Worm (Caenorhabditis elegans) whole organism, L1 larva: Measurements from ENCODE around the gene B0294.3.
A peak's percentile ranks its signal among the peaks of the same experiment; 100 is the strongest.

Experiments used
- C04F5.9 ChIP-seq: sonication (generic microtip); optimal IDR thresholded peaks from 2 replicates; lab custom pipeline; 2016; ENCODE audit warnings: missing genetic modification characterization, missing compliant biosample characterization
- C16A3.4 ChIP-seq: fragments of 150-350 bp; optimal IDR thresholded peaks from 2 replicates; lab custom pipeline; 2014; ENCODE audit warnings: missing biosample characterization, missing genetic modification characterization
- F16B12.6 ChIP-seq: fragments of 150-350 bp; optimal IDR thresholded peaks from 2 replicates; lab custom pipeline; 2014; ENCODE audit warnings: missing biosample characterization, missing genetic modification characterization
- Y116A8C.19 ChIP-seq: sonication (generic microtip); optimal IDR thresholded peaks from 2 replicates; lab custom pipeline; 2016; ENCODE audit warnings: missing compliant biosample characterization, missing genetic modification characterization, borderline replicate concordance
- alr-1 ChIP-seq: fragments of 200-800 bp; sonication (Bioruptor generic); optimal IDR thresholded peaks from 2 replicates; lab custom pipeline; 2018; ENCODE audit warnings: borderline replicate concordance, mild to moderate bottlenecking, missing genetic modification characterization, missing compliant biosample characterization
- ceh-63 ChIP-seq: fragments of 200-800 bp; sonication (Bioruptor generic); optimal IDR thresholded peaks from 2 replicates; lab custom pipeline; 2018; ENCODE audit warnings: mild to moderate bottlenecking, missing genetic modification characterization, missing compliant biosample characterization
- ceh-88 ChIP-seq: fragments of 200-800 bp; sonication (Bioruptor generic); IDR thresholded peaks from 2 replicates; pipeline ENCODE4 v1.3.6; 2022; ENCODE audit warnings: missing genetic modification characterization, missing compliant biosample characterization
- ceh-90 ChIP-seq: sonication (generic microtip); optimal IDR thresholded peaks from 2 replicates; lab custom pipeline; 2016; ENCODE audit warnings: missing genetic modification characterization, missing compliant biosample characterization
- ces-1 ChIP-seq: fragments of 150-350 bp; optimal IDR thresholded peaks from 2 replicates; lab custom pipeline; 2014; ENCODE audit warnings: missing biosample characterization, missing genetic modification reagents, missing genetic modification characterization
- efl-3 ChIP-seq: fragments of 200-800 bp; sonication (Bioruptor generic); optimal IDR thresholded peaks from 2 replicates; lab custom pipeline; 2018; ENCODE audit warnings: mild to moderate bottlenecking, missing genetic modification characterization, missing compliant biosample characterization
- egl-13 ChIP-seq: sonication (generic microtip); optimal IDR thresholded peaks from 2 replicates; lab custom pipeline; 2016; ENCODE audit warnings: missing genotype, missing genetic modification reagents, missing genetic modification characterization, missing compliant biosample characterization
- elt-2 ChIP-seq: sonication (generic microtip); optimal IDR thresholded peaks from 2 replicates; lab custom pipeline; 2016; ENCODE audit warnings: missing genetic modification characterization, mild to moderate bottlenecking, inconsistent platforms, missing compliant biosample characterization, missing genetic modification reagents
- elt-3 ChIP-seq, 6 experiments: fragments of 150-350 bp in 1 of 6; sonication (generic microtip); optimal IDR thresholded peaks; 2 replicates each; lab custom pipeline; 2017 to 2018; ENCODE audit warnings: missing biosample characterization in 6 of 6, missing genetic modification characterization in 6 of 6, inconsistent platforms in 1 of 6
- ets-5 ChIP-seq: fragments of 200-800 bp; sonication (Bioruptor generic); IDR thresholded peaks from 2 replicates; pipeline ENCODE4 v1.3.6; 2022; ENCODE audit warnings: missing genetic modification characterization, missing compliant biosample characterization
- fkh-10 ChIP-seq: sonication (generic microtip); optimal IDR thresholded peaks from 2 replicates; lab custom pipeline; 2017; ENCODE audit warnings: missing biosample characterization, missing genetic modification reagents, missing genetic modification characterization
- fkh-4 ChIP-seq: sonication (generic microtip); optimal IDR thresholded peaks from 2 replicates; lab custom pipeline; 2016; ENCODE audit warnings: missing compliant biosample characterization, missing genetic modification characterization, borderline replicate concordance
- fkh-8 ChIP-seq: sonication (generic microtip); optimal IDR thresholded peaks from 2 replicates; lab custom pipeline; 2016; ENCODE audit warnings: mild to moderate bottlenecking, missing genetic modification characterization, missing compliant biosample characterization
- fos-1 ChIP-seq: fragments of 150-350 bp; optimal IDR thresholded peaks from 2 replicates; lab custom pipeline; 2014; ENCODE audit warnings: missing biosample characterization, missing genetic modification characterization
- grh-1 ChIP-seq: fragments of 200-800 bp; sonication (Bioruptor generic); IDR thresholded peaks from 2 replicates; pipeline ENCODE4 v1.3.6; 2022; ENCODE audit warnings: missing genetic modification reagents, missing genetic modification characterization, missing compliant biosample characterization
- hlh-17 ChIP-seq: fragments of 200-800 bp; sonication (Bioruptor generic); optimal IDR thresholded peaks from 2 replicates; lab custom pipeline; 2018; ENCODE audit warnings: missing genetic modification characterization, mild to moderate bottlenecking, missing compliant biosample characterization, moderate library complexity, borderline replicate concordance
- hlh-4 ChIP-seq: sonication (generic microtip); optimal IDR thresholded peaks from 2 replicates; lab custom pipeline; 2016; ENCODE audit warnings: mild to moderate bottlenecking, missing genetic modification characterization, missing compliant biosample characterization
- irx-1 ChIP-seq: sonication (generic microtip); optimal IDR thresholded peaks from 2 replicates; lab custom pipeline; 2016; ENCODE audit warnings: missing genetic modification characterization, missing compliant biosample characterization
- isw-1 ChIP-seq: fragments of 200-800 bp; sonication (Bioruptor generic); IDR thresholded peaks from 2 replicates; pipeline ENCODE4 v1.3.6; 2022; ENCODE audit warnings: missing genetic modification characterization, missing compliant biosample characterization
- lin-14 ChIP-seq: fragments of 200-800 bp; sonication (Bioruptor generic); optimal IDR thresholded peaks from 2 replicates; lab custom pipeline; 2018; ENCODE audit warnings: mild to moderate bottlenecking, missing genetic modification characterization, moderate library complexity, missing compliant biosample characterization
- lin-15B ChIP-seq: fragments of 150-350 bp; sonication (generic microtip); optimal IDR thresholded peaks from 3 replicates; lab custom pipeline; 2014; ENCODE audit warnings: missing biosample characterization, missing genetic modification characterization
- lin-39 ChIP-seq: fragments of 150-350 bp; optimal IDR thresholded peaks from 2 replicates; lab custom pipeline; 2014; ENCODE audit warnings: missing biosample characterization, missing genetic modification reagents, missing genetic modification characterization
- lir-3 ChIP-seq: sonication (generic microtip); optimal IDR thresholded peaks from 2 replicates; lab custom pipeline; 2016; ENCODE audit warnings: mild to moderate bottlenecking, missing genetic modification characterization, moderate library complexity, missing compliant biosample characterization; ENCODE audit not compliant: poor library complexity
- mep-1 ChIP-seq: fragments of 150-350 bp; optimal IDR thresholded peaks from 2 replicates; lab custom pipeline; 2014; ENCODE audit warnings: missing biosample characterization, missing genetic modification characterization
- nhr-11 ChIP-seq: fragments of 150-350 bp; optimal IDR thresholded peaks from 2 replicates; lab custom pipeline; 2014; ENCODE audit warnings: missing biosample characterization, missing genetic modification characterization
- nhr-12 ChIP-seq: sonication (generic microtip); optimal IDR thresholded peaks from 2 replicates; lab custom pipeline; 2017; ENCODE audit warnings: missing biosample characterization, missing genetic modification characterization
- nhr-19 ChIP-seq: fragments of 200-800 bp; sonication (Bioruptor generic); conservative IDR thresholded peaks from 2 replicates; pipeline ENCODE4 v1.3.6; 2022; ENCODE audit warnings: missing genetic modification characterization, missing compliant biosample characterization
- nhr-28 ChIP-seq: fragments of 150-350 bp; optimal IDR thresholded peaks from 2 replicates; lab custom pipeline; 2014; ENCODE audit warnings: missing biosample characterization, missing genetic modification characterization
- nhr-71 ChIP-seq: sonication (generic microtip); optimal IDR thresholded peaks from 2 replicates; lab custom pipeline; 2016; ENCODE audit warnings: mild to moderate bottlenecking, missing genetic modification characterization, moderate library complexity, missing compliant biosample characterization
- nhr-84 ChIP-seq: sonication (generic microtip); optimal IDR thresholded peaks from 2 replicates; lab custom pipeline; 2017; ENCODE audit warnings: missing biosample characterization, missing genetic modification characterization
- rnt-1 ChIP-seq: sonication (generic microtip); optimal IDR thresholded peaks from 2 replicates; lab custom pipeline; 2016; ENCODE audit warnings: mild to moderate bottlenecking, missing genetic modification characterization, moderate library complexity, missing compliant biosample characterization
- snpc-4 ChIP-seq: fragments of 150-350 bp; optimal IDR thresholded peaks from 2 replicates; lab custom pipeline; 2014; ENCODE audit warnings: missing biosample characterization, missing genetic modification characterization
- snu-23 ChIP-seq: sonication (generic microtip); optimal IDR thresholded peaks from 2 replicates; lab custom pipeline; 2016; ENCODE audit warnings: missing genetic modification characterization, missing compliant biosample characterization
- sox-4 ChIP-seq: sonication (generic microtip); optimal IDR thresholded peaks from 2 replicates; lab custom pipeline; 2016; ENCODE audit warnings: missing genetic modification characterization, missing compliant biosample characterization
- sptf-1 ChIP-seq: fragments of 150-350 bp; optimal IDR thresholded peaks from 2 replicates; lab custom pipeline; 2014; ENCODE audit warnings: missing biosample characterization, missing genetic modification characterization
- tlp-1 ChIP-seq: fragments of 150-350 bp; optimal IDR thresholded peaks from 2 replicates; lab custom pipeline; 2014; ENCODE audit warnings: missing biosample characterization, missing genetic modification characterization
- unc-130 ChIP-seq: fragments of 150-350 bp; optimal IDR thresholded peaks from 2 replicates; lab custom pipeline; 2017; ENCODE audit warnings: missing biosample characterization, missing genetic modification characterization, inconsistent platforms
- unc-30 ChIP-seq: sonication (generic microtip); optimal IDR thresholded peaks from 2 replicates; lab custom pipeline; 2017; ENCODE audit warnings: missing biosample characterization, missing genetic modification characterization
- unc-62 ChIP-seq: fragments of 150-350 bp; optimal IDR thresholded peaks from 2 replicates; lab custom pipeline; 2014; ENCODE audit warnings: missing biosample characterization, missing genetic modification reagents, missing genetic modification characterization
- unc-86 ChIP-seq: sonication (generic microtip); optimal IDR thresholded peaks from 2 replicates; lab custom pipeline; 2016; ENCODE audit warnings: missing genetic modification characterization, missing compliant biosample characterization
- vab-15 ChIP-seq: sonication (generic microtip); optimal IDR thresholded peaks from 2 replicates; lab custom pipeline; 2017; ENCODE audit warnings: missing genotype, mild to moderate bottlenecking, missing genetic modification characterization, missing compliant biosample characterization
- zag-1 ChIP-seq: fragments of 150-350 bp; optimal IDR thresholded peaks from 2 replicates; lab custom pipeline; 2014; ENCODE audit warnings: missing biosample characterization, missing genetic modification characterization
- zip-4 ChIP-seq: fragments of 200-800 bp; sonication (Bioruptor generic); optimal IDR thresholded peaks from 2 replicates; lab custom pipeline; 2018; ENCODE audit warnings: mild to moderate bottlenecking, missing genetic modification characterization, moderate library complexity, missing compliant biosample characterization
- ztf-11 ChIP-seq, 2 experiments: sonication (generic microtip); optimal IDR thresholded peaks; 2 replicates each; lab custom pipeline; 2016 to 2017; ENCODE audit warnings: missing genetic modification characterization in 2 of 2, missing biosample characterization in 1 of 2, missing compliant biosample characterization in 1 of 2
- ztf-4 ChIP-seq: fragments of 150-350 bp; optimal IDR thresholded peaks from 2 replicates; lab custom pipeline; 2014; ENCODE audit warnings: missing biosample characterization, missing genetic modification characterization

Gene B0294.3

DNA sequence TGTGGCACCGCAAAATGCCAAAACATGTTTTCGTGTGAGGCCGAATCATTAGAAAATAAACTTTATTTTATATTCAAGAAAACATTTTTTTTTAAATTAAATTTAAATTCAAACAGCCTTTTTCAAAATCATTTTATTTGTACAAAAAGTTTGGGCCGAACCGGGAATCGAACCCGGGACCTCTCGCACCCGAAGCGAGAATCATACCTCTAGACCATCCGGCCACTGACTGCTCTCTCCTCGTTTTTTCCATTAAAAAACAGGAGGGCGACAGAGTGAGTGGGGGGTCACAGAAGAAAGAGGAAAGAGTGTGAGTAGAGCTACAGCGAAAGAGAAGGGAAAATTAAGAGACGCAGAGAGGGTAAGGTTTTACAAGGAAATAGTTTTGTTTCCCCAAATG, 11.3 kb upstream of the B0294.3 start (continued):
- TF ChIP-seq ets-5 (no peak), fkh-10 (GFP tag; lab: Kevin White, UChicago) (peak; percentile 12), efl-3 (no peak), snpc-4 (tag; lab: Kevin White, UChicago) (peak; percentile 60), fos-1 (tag; lab: Kevin White, UChicago) (no peak), ztf-11 (tag; optimal IDR thresholded peaks at IDR 0.05; lab: Kevin White, UChicago) (peak in 1 of 2 experiments; percentile 29), ztf-4 (tag; lab: Kevin White, UChicago) (no peak), Y116A8C.19 (no peak), irx-1 (tag; lab: Kevin White, UChicago) (peak; percentile 48), nhr-28 (tag; lab: Kevin White, UChicago) (no peak), vab-15 (tag; lab: Kevin White, UChicago) (no peak), zip-4 (GFP tag; lab: Kevin White, UChicago) (no peak), hlh-4 (no peak), nhr-84 (tag; lab: Kevin White, UChicago) (no peak), unc-62 (GFP tag; lab: Kevin White, UChicago) (no peak), tlp-1 (no peak), unc-86 (peak; percentile 31), nhr-11 (tag; lab: Kevin White, UChicago) (no peak), lin-15B (no peak), ceh-63 (GFP tag; lab: Kevin White, UChicago) (no peak), fkh-8 (tag; lab: Kevin White, UChicago) (peak; percentile 26), nhr-71 (tag; lab: Kevin White, UChicago) (peak; percentile 71), zag-1 (tag; lab: Kevin White, UChicago) (no peak), elt-3 (tag; optimal IDR thresholded peaks at IDR 0.05; lab: Kevin White, UChicago) (no peak), ceh-88 (GFP tag; lab: Robert Waterston, UW) (no peak), unc-130 (tag; lab: Kevin White, UChicago) (no peak), mep-1 (tag; lab: Kevin White, UChicago) (peak; percentile 75), ces-1 (GFP tag; lab: Kevin White, UChicago) (no peak), nhr-12 (tag; lab: Kevin White, UChicago) (no peak), alr-1 (tag; lab: Kevin White, UChicago) (no peak), C04F5.9 (tag; lab: Kevin White, UChicago) (no peak), sptf-1 (tag; lab: Kevin White, UChicago) (no peak), unc-30 (tag; lab: Kevin White, UChicago) (no peak), lin-39 (tag; lab: Kevin White, UChicago) (peak; percentile 31), isw-1 (GFP tag; lab: Robert Waterston, UW) (peak; percentile 24), fkh-4 (no peak), lir-3 (peak; percentile 46), egl-13 (tag; lab: Kevin White, UChicago) (peak; percentile 36), rnt-1 (tag; lab: Kevin White, UChicago) (peak; percentile 80), sox-4 (peak; percentile 25), elt-2 (tag; lab: Kevin White, UChicago) (no peak), snu-23 (peak; percentile 87), grh-1 (no peak), ceh-90 (no peak), F16B12.6 (no peak), nhr-19 (GFP tag; lab: Robert Waterston, UW) (peak; percentile 78), C16A3.4 (tag; lab: Kevin White, UChicago) (peak; percentile 55), lin-14 (peak; percentile 73), hlh-17 (GFP tag; lab: Kevin White, UChicago) (no peak)
